Fruit fly (Drosophila melanogaster): Measurements from ENCODE around the gene scaf6.

- TF ChIP-seq CG15336 (GFP tag; IDR thresholded peaks at IDR 0.05) (no peak), CG7368 (GFP tag; optimal IDR thresholded peaks at IDR 0.05) (no peak), Gug (GFP tag; IDR thresholded peaks at IDR 0.05) (no peak), CG11762 (GFP tag; optimal IDR thresholded peaks at IDR 0.05; ENCODE audit: insufficient read depth) (no peak), CG6854 (GFP tag; optimal IDR thresholded peaks at IDR 0.05) (no peak), OdsH (GFP tag; optimal IDR thresholded peaks at IDR 0.05) (no peak), CG31627 (GFP tag; optimal IDR thresholded peaks at IDR 0.05) (no peak), CG16779 (tag; optimal IDR thresholded peaks at IDR 0.05) (no peak), spab (GFP tag; optimal IDR thresholded peaks at IDR 0.05) (no peak), fd59A (GFP tag; optimal IDR thresholded peaks at IDR 0.05) (no peak), Eip93F (GFP tag; optimal IDR thresholded peaks at IDR 0.05) (no peak), Hr39 (GFP tag; optimal IDR thresholded peaks at IDR 0.05) (no peak), acj6 (GFP tag; optimal IDR thresholded peaks at IDR 0.05) (no peak), pdm3 (GFP tag; optimal IDR thresholded peaks at IDR 0.05) (no peak)
Observed at dm6 chr3L:17023641-17024040, 18.7 kb downstream of the scaf6 start, which contains the start of gene a10.
